Fruit fly (Drosophila melanogaster) whole organism, embryonic: ENCODE measurements around the gene Psf2.

ENCODE experiments used
- ATbp ChIP-seq: fragments of 200-800 bp; sonication (Bioruptor generic); optimal IDR thresholded peaks from 2 replicates; lab custom pipeline; 2017; ENCODE audit warnings: missing biosample characterization, mild to moderate bottlenecking, missing genetic modification characterization, missing genetic modification reagents
- Atf6 ChIP-seq: fragments of 200-800 bp; sonication (Bioruptor generic); IDR thresholded peaks from 2 replicates; pipeline ENCODE4 v1.3.6; 2022; ENCODE audit warnings: missing biosample characterization, missing genetic modification characterization
- B-H2 ChIP-seq: fragments of 200-800 bp; sonication (Bioruptor generic); optimal IDR thresholded peaks from 2 replicates; lab custom pipeline; 2018; ENCODE audit warnings: missing biosample characterization, mild to moderate bottlenecking, missing genetic modification characterization
- BEAF-32 ChIP-seq: fragments of 200-800 bp; sonication (Bioruptor generic); optimal IDR thresholded peaks from 3 replicates; lab custom pipeline; 2017; ENCODE audit warnings: missing biosample characterization, missing genetic modification characterization, mild to moderate bottlenecking, moderate library complexity, missing genetic modification reagents
- C15 ChIP-seq: fragments of 200-800 bp; sonication (Bioruptor generic); IDR thresholded peaks from 3 replicates; pipeline ENCODE4 v1.3.6; 2022; ENCODE audit warnings: missing biosample characterization, missing genetic modification characterization
- CG13775 ChIP-seq: fragments of 200-800 bp; sonication (Bioruptor generic); optimal IDR thresholded peaks from 3 replicates; lab custom pipeline; 2017; ENCODE audit warnings: missing biosample characterization, mild to moderate bottlenecking, missing genetic modification characterization
- CG14441 ChIP-seq: fragments of 200-800 bp; sonication (Bioruptor generic); IDR thresholded peaks from 2 replicates; pipeline ENCODE4 v1.3.6; 2022; ENCODE audit warnings: missing biosample characterization, missing genetic modification characterization
- CG14860 ChIP-seq: fragments of 200-800 bp; sonication (Bioruptor generic); IDR thresholded peaks from 3 replicates; pipeline ENCODE4 v1.3.6; 2022; ENCODE audit warnings: missing biosample characterization, missing genetic modification characterization; ENCODE audit not compliant: partially characterized antibody
- CG1647 ChIP-seq: fragments of 200-800 bp; sonication (Bioruptor generic); optimal IDR thresholded peaks from 3 replicates; lab custom pipeline; 2016; ENCODE audit warnings: missing biosample characterization, missing genetic modification characterization
- CG16813 ChIP-seq: fragments of 200-800 bp; sonication (Bioruptor generic); IDR thresholded peaks from 3 replicates; pipeline ENCODE4 v1.3.6; 2022; ENCODE audit warnings: missing biosample characterization, missing genetic modification characterization; ENCODE audit not compliant: partially characterized antibody
- CG17829 ChIP-seq: fragments of 200-800 bp; optimal IDR thresholded peaks from 2 replicates; lab custom pipeline; 2019; ENCODE audit warnings: missing biosample characterization, mild to moderate bottlenecking, missing genetic modification characterization, moderate library complexity
- CG2116 ChIP-seq: fragments of 200-800 bp; sonication (Bioruptor generic); optimal IDR thresholded peaks from 3 replicates; lab custom pipeline; 2018; ENCODE audit warnings: missing biosample characterization, mild to moderate bottlenecking, missing genetic modification characterization
- CG3163 ChIP-seq: fragments of 200-800 bp; sonication (Bioruptor generic); optimal IDR thresholded peaks from 3 replicates; lab custom pipeline; 2016; ENCODE audit warnings: missing biosample characterization, missing genetic modification characterization
- CG3838 ChIP-seq: fragments of 200-800 bp; sonication (Bioruptor generic); optimal IDR thresholded peaks from 3 replicates; lab custom pipeline; 2016; ENCODE audit warnings: missing biosample characterization, missing genetic modification characterization
- CG3995 ChIP-seq: fragments of 200-800 bp; sonication (Bioruptor generic); optimal IDR thresholded peaks from 3 replicates; lab custom pipeline; 2016; ENCODE audit warnings: missing biosample characterization, missing genetic modification characterization
- CG4424 ChIP-seq: fragments of 200-800 bp; sonication (Bioruptor generic); optimal IDR thresholded peaks from 3 replicates; lab custom pipeline; 2016; ENCODE audit warnings: missing biosample characterization, missing genetic modification characterization
- CG4617 ChIP-seq: fragments of 200-800 bp; sonication (Bioruptor generic); optimal IDR thresholded peaks from 3 replicates; lab custom pipeline; 2016; ENCODE audit warnings: missing biosample characterization, missing genetic modification characterization, borderline replicate concordance
- CG4854 ChIP-seq: fragments of 200-800 bp; sonication (Bioruptor generic); optimal IDR thresholded peaks from 2 replicates; lab custom pipeline; 2016; ENCODE audit warnings: missing biosample characterization, missing genetic modification characterization, inconsistent platforms
- CG6272 ChIP-seq: fragments of 200-800 bp; sonication (Bioruptor generic); IDR thresholded peaks from 2 replicates; pipeline ENCODE4 v1.3.6; 2022; ENCODE audit warnings: missing biosample characterization, missing genetic modification characterization
- CG6813 ChIP-seq: fragments of 200-800 bp; sonication (Bioruptor generic); optimal IDR thresholded peaks from 2 replicates; lab custom pipeline; 2017; ENCODE audit warnings: missing biosample characterization, missing genetic modification characterization, mild to moderate bottlenecking, moderate library complexity, missing genetic modification reagents
- CG7357 ChIP-seq: fragments of 200-800 bp; sonication (Bioruptor generic); IDR thresholded peaks from 3 replicates; pipeline ENCODE4 v1.3.6; 2022; ENCODE audit warnings: missing biosample characterization, missing genetic modification characterization
- CG8765 ChIP-seq: fragments of 200-800 bp; sonication (Bioruptor generic); IDR thresholded peaks from 2 replicates; pipeline ENCODE4 v1.3.6; 2022; ENCODE audit warnings: missing biosample characterization, missing genetic modification characterization
- CG9609 ChIP-seq: fragments of 200-800 bp; sonication (Bioruptor generic); optimal IDR thresholded peaks from 3 replicates; lab custom pipeline; 2016; ENCODE audit warnings: missing biosample characterization, missing genetic modification characterization
- CoRest ChIP-seq: fragments of 200-800 bp; sonication (Bioruptor generic); optimal IDR thresholded peaks from 3 replicates; lab custom pipeline; 2018; ENCODE audit warnings: missing biosample characterization, mild to moderate bottlenecking, missing genetic modification characterization, moderate library complexity
- Dip2 ChIP-seq: fragments of 200-800 bp; sonication (Bioruptor generic); IDR thresholded peaks from 2 replicates; pipeline ENCODE4 v1.3.6; 2022; ENCODE audit warnings: missing biosample characterization, missing genetic modification characterization
- Dll ChIP-seq: fragments of 200-800 bp; sonication (Bioruptor generic); IDR thresholded peaks from 4 replicates; pipeline ENCODE4 v1.3.6; 2022; ENCODE audit warnings: missing biosample characterization, missing genetic modification characterization; ENCODE audit not compliant: partially characterized antibody
- Fer2 ChIP-seq: fragments of 200-800 bp; sonication (Bioruptor generic); optimal IDR thresholded peaks from 2 replicates; lab custom pipeline; 2018; ENCODE audit warnings: missing biosample characterization, mild to moderate bottlenecking, missing genetic modification characterization, moderate library complexity
- HLH4C ChIP-seq: fragments of 200-800 bp; sonication (Bioruptor generic); IDR thresholded peaks from 3 replicates; pipeline ENCODE4 v1.3.6; 2022; ENCODE audit warnings: missing biosample characterization, missing genetic modification characterization; ENCODE audit not compliant: partially characterized antibody
- Hand ChIP-seq: fragments of 200-800 bp; sonication (Bioruptor generic); optimal IDR thresholded peaks from 2 replicates; lab custom pipeline; 2017; ENCODE audit warnings: mild to moderate bottlenecking, missing biosample characterization, missing genetic modification reagents, missing genetic modification characterization
- HmgZ ChIP-seq: fragments of 200-800 bp; sonication (Bioruptor generic); optimal IDR thresholded peaks from 2 replicates; lab custom pipeline; 2018; ENCODE audit warnings: missing biosample characterization, mild to moderate bottlenecking, missing genetic modification characterization
- NC2α ChIP-seq: fragments of 200-800 bp; sonication (Bioruptor generic); optimal IDR thresholded peaks from 2 replicates; lab custom pipeline; 2016; ENCODE audit warnings: missing biosample characterization, missing genetic modification characterization
- Ptx1 ChIP-seq: fragments of 200-800 bp; sonication (Bioruptor generic); IDR thresholded peaks from 2 replicates; pipeline ENCODE4 v1.3.6; 2022; ENCODE audit warnings: missing biosample characterization, missing genetic modification characterization
- YL-1 ChIP-seq: fragments of 200-800 bp; sonication (Bioruptor generic); optimal IDR thresholded peaks from 3 replicates; lab custom pipeline; 2017; ENCODE audit warnings: missing biosample characterization, mild to moderate bottlenecking, missing genetic modification characterization
- bab2 ChIP-seq: fragments of 200-800 bp; sonication (Bioruptor generic); optimal IDR thresholded peaks from 2 replicates; lab custom pipeline; 2016; ENCODE audit warnings: missing biosample characterization, missing genetic modification characterization
- bigmax ChIP-seq: fragments of 200-800 bp; sonication (Bioruptor generic); optimal IDR thresholded peaks from 2 replicates; lab custom pipeline; 2018; ENCODE audit warnings: missing biosample characterization, mild to moderate bottlenecking, missing genetic modification characterization
- chinmo ChIP-seq: fragments of 200-800 bp; sonication (Bioruptor generic); IDR thresholded peaks from 4 replicates; pipeline ENCODE4 v1.3.6; 2022; ENCODE audit warnings: missing biosample characterization, missing genetic modification characterization; ENCODE audit not compliant: partially characterized antibody
- dm ChIP-seq: fragments of 200-800 bp; sonication (Bioruptor generic); optimal IDR thresholded peaks from 3 replicates; lab custom pipeline; 2016; ENCODE audit warnings: missing biosample characterization, missing genetic modification characterization
- dpn ChIP-seq, 2 experiments: fragments of 200-800 bp; sonication (Bioruptor generic); optimal IDR thresholded peaks; 3 replicates each; lab custom pipeline; 2016; ENCODE audit warnings: missing biosample characterization in 2 of 2, missing genetic modification characterization in 2 of 2
- emc ChIP-seq: fragments of 200-800 bp; sonication (Bioruptor generic); optimal IDR thresholded peaks from 2 replicates; lab custom pipeline; 2016; ENCODE audit warnings: missing biosample characterization, missing genetic modification characterization
- fd3F ChIP-seq: fragments of 200-800 bp; sonication (Bioruptor generic); optimal IDR thresholded peaks from 2 replicates; lab custom pipeline; 2018; ENCODE audit warnings: missing biosample characterization, mild to moderate bottlenecking, missing genetic modification characterization, moderate library complexity
- oc ChIP-seq: fragments of 200-800 bp; sonication (Bioruptor generic); optimal IDR thresholded peaks from 2 replicates; lab custom pipeline; 2018; ENCODE audit warnings: missing biosample characterization, mild to moderate bottlenecking, missing genetic modification characterization, moderate library complexity
- odd ChIP-seq: fragments of 200-800 bp; sonication (Bioruptor generic); optimal IDR thresholded peaks from 2 replicates; lab custom pipeline; 2017; ENCODE audit warnings: missing biosample characterization, mild to moderate bottlenecking, missing genetic modification characterization
- onecut ChIP-seq: fragments of 200-800 bp; sonication (Bioruptor generic); IDR thresholded peaks from 2 replicates; pipeline ENCODE4 v1.3.6; 2022; ENCODE audit warnings: missing biosample characterization, missing genetic modification characterization
- pnt ChIP-seq: fragments of 200-800 bp; sonication (Bioruptor generic); optimal IDR thresholded peaks from 3 replicates; lab custom pipeline; 2016; ENCODE audit warnings: missing biosample characterization, missing genetic modification characterization
- schlank ChIP-seq: fragments of 200-800 bp; sonication (Bioruptor generic); optimal IDR thresholded peaks from 2 replicates; lab custom pipeline; 2018; ENCODE audit warnings: missing biosample characterization, mild to moderate bottlenecking, missing genetic modification characterization
- scrt ChIP-seq: fragments of 200-800 bp; sonication (Bioruptor generic); optimal IDR thresholded peaks from 2 replicates; lab custom pipeline; 2018; ENCODE audit warnings: missing biosample characterization, mild to moderate bottlenecking, missing genetic modification characterization, moderate library complexity
- sug ChIP-seq: fragments of 200-800 bp; optimal IDR thresholded peaks from 2 replicates; lab custom pipeline; 2019; ENCODE audit warnings: missing biosample characterization, mild to moderate bottlenecking, missing genetic modification characterization, moderate library complexity
- usp ChIP-seq: fragments of >200 bp; optimal IDR thresholded peaks from 2 replicates; lab custom pipeline; 2017; ENCODE audit warnings: missing biosample characterization, missing genetic modification characterization
- vvl ChIP-seq: fragments of 200-800 bp; sonication (Bioruptor generic); IDR thresholded peaks from 2 replicates; pipeline ENCODE4 v1.3.6; 2022; ENCODE audit warnings: missing biosample characterization, missing genetic modification characterization
- zen2 ChIP-seq: fragments of 200-800 bp; sonication (Bioruptor generic); IDR thresholded peaks from 3 replicates; pipeline ENCODE4 v1.3.6; 2022; ENCODE audit warnings: missing biosample characterization, missing genetic modification characterization; ENCODE audit not compliant: partially characterized antibody

Gene Psf2

dm6 chr2L:4393842-4394421, 6.8 kb upstream of the Psf2 start, which contains the start of gene CG3652 (continued):
- TF ChIP-seq CG3163 (GFP tag; lab: Kevin White, UChicago), result no peak
- TF ChIP-seq CG2116 (GFP tag; lab: Kevin White, UChicago), result peak; percentile 71
- TF ChIP-seq NC2α (GFP tag; lab: Kevin White, UChicago), result no peak
- TF ChIP-seq oc, result no peak
- no peak for TF ChIP-seq CG6813 (GFP tag; lab: Kevin White, UChicago)
- no peak for TF ChIP-seq CG8765 (GFP tag; lab: Robert Waterston, UW)
- no peak for TF ChIP-seq CG14860 (GFP tag; lab: Robert Waterston, UW)
- TF ChIP-seq YL-1 (GFP tag; lab: Kevin White, UChicago), result peak; percentile 61
- TF ChIP-seq emc, result no peak
- TF ChIP-seq sug (tag; lab: Kevin White, UChicago), result no peak
- TF ChIP-seq vvl (GFP tag; lab: Robert Waterston, UW), result peak; percentile 48
- TF ChIP-seq HmgZ (tag; lab: Kevin White, UChicago), result no peak
- no peak for TF ChIP-seq CG1647
- peak; percentile 23 for TF ChIP-seq CG3838 (GFP tag; lab: Kevin White, UChicago)
- peak; percentile 18; the same call in 1 of the 2 replicates for TF ChIP-seq Ptx1 (GFP tag; lab: Robert Waterston, UW)
- no peak for TF ChIP-seq Atf6 (GFP tag; lab: Robert Waterston, UW)
- peak; percentile 62; the same call in 3 of the 4 replicates for TF ChIP-seq Dll
- TF ChIP-seq CG4617 (GFP tag; lab: Kevin White, UChicago), result peak; percentile 67
- TF ChIP-seq CG4424 (GFP tag; lab: Kevin White, UChicago), result no peak
- no peak for TF ChIP-seq usp (GFP tag; lab: Kevin White, UChicago)
- no peak for TF ChIP-seq ATbp (GFP tag; lab: Kevin White, UChicago)
- TF ChIP-seq schlank (tag; lab: Kevin White, UChicago), result no peak
- peak; percentile 4 to 48 for TF ChIP-seq dpn (GFP tag; optimal IDR thresholded peaks at IDR 0.05; lab: Kevin White, UChicago)
- TF ChIP-seq Fer2 (tag; lab: Kevin White, UChicago), result no peak
- TF ChIP-seq CG9609 (GFP tag; lab: Kevin White, UChicago), result peak; percentile 19
- 0 out of 4 replicates have a peak, but pooled peaks have one; percentile 21 for TF ChIP-seq chinmo
- no peak for TF ChIP-seq Hand (GFP tag; lab: Kevin White, UChicago)
- peak; percentile 80 for TF ChIP-seq BEAF-32 (GFP tag; lab: Kevin White, UChicago)
- peak; percentile 34 for TF ChIP-seq pnt (GFP tag; lab: Kevin White, UChicago)
- TF ChIP-seq CG6272 (GFP tag; lab: Robert Waterston, UW), result no peak
- no peak for TF ChIP-seq zen2 (GFP tag; lab: Robert Waterston, UW)
- peak; percentile 31 for TF ChIP-seq CG17829 (tag; lab: Kevin White, UChicago)
- peak; percentile 77 for TF ChIP-seq CG3995 (GFP tag; lab: Kevin White, UChicago)
- TF ChIP-seq CG13775 (GFP tag; lab: Kevin White, UChicago), result peak; percentile 9
- TF ChIP-seq C15, result no peak
- no peak for TF ChIP-seq Dip2 (GFP tag; lab: Robert Waterston, UW)
- TF ChIP-seq CG16813 (GFP tag; lab: Robert Waterston, UW), result peak; percentile 60
- no peak for TF ChIP-seq fd3F
- TF ChIP-seq bigmax (GFP tag; lab: Kevin White, UChicago), result no peak
- TF ChIP-seq scrt, result no peak
- TF ChIP-seq CoRest, result peak; percentile 67
- TF ChIP-seq HLH4C (GFP tag; lab: Robert Waterston, UW), result peak; percentile 54
- TF ChIP-seq CG4854 (GFP tag; lab: Kevin White, UChicago), result no peak
- 0 out of 3 replicates have a peak, but pooled peaks have one; percentile 36 for TF ChIP-seq CG7357 (GFP tag; lab: Robert Waterston, UW)
- peak; percentile 23 for TF ChIP-seq bab2 (GFP tag; lab: Kevin White, UChicago)
- peak; percentile 2 for TF ChIP-seq dm
- TF ChIP-seq odd (GFP tag; lab: Kevin White, UChicago), result no peak
- no peak for TF ChIP-seq B-H2 (GFP tag; lab: Kevin White, UChicago)
- TF ChIP-seq CG14441 (GFP tag; lab: Robert Waterston, UW), result no peak
- no peak for TF ChIP-seq onecut (GFP tag; lab: Robert Waterston, UW)
